Fruit fly (Drosophila melanogaster): Measurements from ENCODE around the gene Cyp4ae1.

Cyp4ae1 gene

dm6 chrX:2222181-2222790 lies 43.5 kb downstream of the Cyp4ae1 start, which contains the start of gene Vinc (continued):
- TF ChIP-seq sna (GFP tag; IDR thresholded peaks at IDR 0.05; ENCODE audit: partially characterized antibody) (no peak), CG2199 (GFP tag; IDR thresholded peaks at IDR 0.05) (0 out of 3 replicates have a peak, but pooled peaks have one; percentile 52), Mrtf (GFP tag; IDR thresholded peaks at IDR 0.05) (peak; percentile 77; the same call in 2 of the 3 replicates), CG18476 (GFP tag; optimal IDR thresholded peaks at IDR 0.05) (peak; percentile 78), CG5953 (GFP tag; IDR thresholded peaks at IDR 0.05) (peak; percentile 61), emc (GFP tag; optimal IDR thresholded peaks at IDR 0.05) (peak; percentile 70), Atf3 (GFP tag; optimal IDR thresholded peaks at IDR 0.05) (peak; percentile 68), CG9876 (GFP tag; optimal IDR thresholded peaks at IDR 0.05) (peak; percentile 34), CG12071 (GFP tag; optimal IDR thresholded peaks at IDR 0.05) (peak; percentile 78), CG33557 (GFP tag; optimal IDR thresholded peaks at IDR 0.05) (peak; percentile 39), CG7839 (tag; optimal IDR thresholded peaks at IDR 0.05) (peak; percentile 93), CG11560 (tag; IDR thresholded peaks at IDR 0.05) (peak; percentile 64; the same call in 2 of the 3 replicates), CG8359 (GFP tag; optimal IDR thresholded peaks at IDR 0.05; ENCODE audit: borderline replicate concordance) (peak; percentile 66), gro (GFP tag; optimal IDR thresholded peaks at IDR 0.05) (peak; percentile 66)

- TF ChIP-seq ewg (GFP tag; optimal IDR thresholded peaks at IDR 0.05) = peak; percentile 19
- TF ChIP-seq CG8359 (GFP tag; optimal IDR thresholded peaks at IDR 0.05; ENCODE audit: borderline replicate concordance) = no peak
- no peak for TF ChIP-seq Poxn (GFP tag; IDR thresholded peaks at IDR 0.05)
- no peak for TF ChIP-seq CG30020 (tag; optimal IDR thresholded peaks at IDR 0.05)
- peak; percentile 16 for TF ChIP-seq Med (GFP tag)
- no peak for TF ChIP-seq CG15479 (GFP tag; optimal IDR thresholded peaks at IDR 0.05)
- TF ChIP-seq CG7556 (GFP tag; optimal IDR thresholded peaks at IDR 0.05) = no peak
These were observed 44.6 kb downstream of the Cyp4ae1 start, which contains the start of gene CG14052 for dm6 chrX:2223454-2223853. TSS of gene CG14052 (plus strand) at chrX:2223754.

dm6 chrX:2225138-2225537 lies 46.3 kb downstream of the Cyp4ae1 start, which contains the start of gene pcx:
TSS of gene pcx (plus strand) at chrX:2225296.
- peak; percentile 59; the same call in 1 of the 2 replicates for TF ChIP-seq amos (GFP tag; IDR thresholded peaks at IDR 0.05; ENCODE audit: partially characterized antibody)
- TF ChIP-seq sna (GFP tag; IDR thresholded peaks at IDR 0.05; ENCODE audit: partially characterized antibody) = 0 out of 2 replicates have a peak, but pooled peaks have one; percentile 41
- TF ChIP-seq ac (GFP tag; optimal IDR thresholded peaks at IDR 0.05) = no peak
- TF ChIP-seq CG2116 (GFP tag; optimal IDR thresholded peaks at IDR 0.05) = peak; percentile 38
- peak; percentile 52 for TF ChIP-seq MESR4 (GFP tag; optimal IDR thresholded peaks at IDR 0.05)
- TF ChIP-seq CG8944 (GFP tag; optimal IDR thresholded peaks at IDR 0.05) = no peak
- no peak for TF ChIP-seq Nf-YA (GFP tag; IDR thresholded peaks at IDR 0.05)
- TF ChIP-seq CG11085 (GFP tag; IDR thresholded peaks at IDR 0.05) = no peak
- peak; percentile 56 for TF ChIP-seq YL-1 (GFP tag; optimal IDR thresholded peaks at IDR 0.05)
- no peak for TF ChIP-seq en (GFP tag; optimal IDR thresholded peaks at IDR 0.05)
- peak; percentile 62 for TF ChIP-seq Scr (GFP tag; IDR thresholded peaks at IDR 0.05; ENCODE audit: partially characterized antibody)
- peak; percentile 49 for TF ChIP-seq Sry-δ (GFP tag; optimal IDR thresholded peaks at IDR 0.05)
- 0 out of 2 replicates have a peak, but pooled peaks have one; percentile 19 for TF ChIP-seq inv (GFP tag; IDR thresholded peaks at IDR 0.05; ENCODE audit: partially characterized antibody)
- no peak for TF ChIP-seq NFAT (GFP tag; IDR thresholded peaks at IDR 0.05)
- TF ChIP-seq CG6765 (GFP tag; optimal IDR thresholded peaks at IDR 0.05) = no peak
- no peak for TF ChIP-seq CG3163 (GFP tag; optimal IDR thresholded peaks at IDR 0.05)
- no peak for TF ChIP-seq CG6813 (GFP tag; optimal IDR thresholded peaks at IDR 0.05)
- no peak for TF ChIP-seq CG7745 (tag; optimal IDR thresholded peaks at IDR 0.05)
- TF ChIP-seq vvl (GFP tag; IDR thresholded peaks at IDR 0.05) = 0 out of 2 replicates have a peak, but pooled peaks have one; percentile 7
- no peak for TF ChIP-seq CG4730 (GFP tag; IDR thresholded peaks at IDR 0.05)
- peak; percentile 24; the same call in 1 of the 3 replicates for TF ChIP-seq CG14860 (GFP tag; IDR thresholded peaks at IDR 0.05; ENCODE audit: partially characterized antibody)
- TF ChIP-seq CG13287 (GFP tag; IDR thresholded peaks at IDR 0.05; ENCODE audit: partially characterized antibody) = peak; percentile 71
- TF ChIP-seq Dp (GFP tag; optimal IDR thresholded peaks at IDR 0.05) = peak; percentile 70
- no peak for TF ChIP-seq chm (GFP tag; IDR thresholded peaks at IDR 0.05)
- no peak for TF ChIP-seq TFAM (GFP tag; optimal IDR thresholded peaks at IDR 0.05)
- TF ChIP-seq CG17359 (tag; optimal IDR thresholded peaks at IDR 0.05) = peak; percentile 96
- peak; percentile 1 for TF ChIP-seq phol (tag; optimal IDR thresholded peaks at IDR 0.05)
